Fruit fly (Drosophila melanogaster) whole organism, embryonic: ENCODE results near the gene CG31468.

Experiments used
- Bdp1 ChIP-seq: fragments of 200-800 bp; sonication (Bioruptor generic); optimal IDR thresholded peaks from 3 replicates; lab custom pipeline; 2016; ENCODE audit warnings: missing biosample characterization, missing genetic modification characterization
- Bgb ChIP-seq: fragments of 200-800 bp; sonication (Bioruptor generic); IDR thresholded peaks from 2 replicates; pipeline ENCODE4 v1.3.6; 2022; ENCODE audit warnings: missing biosample characterization, missing genetic modification characterization; ENCODE audit not compliant: partially characterized antibody
- Blimp-1 ChIP-seq: fragments of 200-800 bp; sonication (Bioruptor generic); optimal IDR thresholded peaks from 3 replicates; lab custom pipeline; 2018; ENCODE audit warnings: missing biosample characterization, missing genetic modification characterization, mild to moderate bottlenecking, moderate library complexity, missing genetic modification reagents
- CG10321 ChIP-seq: fragments of 200-800 bp; sonication (Bioruptor generic); IDR thresholded peaks from 2 replicates; pipeline ENCODE4 v1.3.6; 2022; ENCODE audit warnings: missing biosample characterization, missing genetic modification characterization
- CG10565 ChIP-seq: fragments of 200-800 bp; sonication (Bioruptor generic); optimal IDR thresholded peaks from 3 replicates; lab custom pipeline; 2016; ENCODE audit warnings: missing biosample characterization, mild to moderate bottlenecking, missing genetic modification characterization
- CG11085 ChIP-seq: fragments of 200-800 bp; sonication (Bioruptor generic); IDR thresholded peaks from 2 replicates; pipeline ENCODE4 v1.3.6; 2022; ENCODE audit warnings: missing biosample characterization, missing genetic modification characterization
- CG11504 ChIP-seq: fragments of 200-800 bp; sonication (Bioruptor generic); optimal IDR thresholded peaks from 3 replicates; lab custom pipeline; 2019; ENCODE audit warnings: missing biosample characterization, mild to moderate bottlenecking, missing genetic modification characterization, moderate library complexity
- CG12155 ChIP-seq: fragments of 200-800 bp; sonication (Bioruptor generic); optimal IDR thresholded peaks from 3 replicates; lab custom pipeline; 2016; ENCODE audit warnings: missing biosample characterization, missing genetic modification characterization
- CG12659 ChIP-seq: fragments of 200-800 bp; sonication (Bioruptor generic); optimal IDR thresholded peaks from 3 replicates; lab custom pipeline; 2017; ENCODE audit warnings: mild to moderate bottlenecking, missing biosample characterization, missing genetic modification reagents, missing genetic modification characterization
- CG12942 ChIP-seq: fragments of 200-800 bp; sonication (Bioruptor generic); optimal IDR thresholded peaks from 3 replicates; lab custom pipeline; 2016; ENCODE audit warnings: missing biosample characterization, missing genetic modification characterization
- CG14965 ChIP-seq: fragments of 200-800 bp; sonication (Bioruptor generic); optimal IDR thresholded peaks from 2 replicates; lab custom pipeline; 2016; ENCODE audit warnings: missing biosample characterization, missing genetic modification characterization, borderline replicate concordance
- CG17802 ChIP-seq: fragments of 200-800 bp; sonication (Bioruptor generic); optimal IDR thresholded peaks from 2 replicates; lab custom pipeline; 2018; ENCODE audit warnings: missing biosample characterization, mild to moderate bottlenecking, missing genetic modification characterization, moderate library complexity
- CG17912 ChIP-seq: fragments of 200-800 bp; sonication (Bioruptor generic); optimal IDR thresholded peaks from 2 replicates; lab custom pipeline; 2018; ENCODE audit warnings: missing biosample characterization, mild to moderate bottlenecking, missing genetic modification characterization
- CG2116 ChIP-seq: fragments of 200-800 bp; sonication (Bioruptor generic); optimal IDR thresholded peaks from 3 replicates; lab custom pipeline; 2018; ENCODE audit warnings: missing biosample characterization, mild to moderate bottlenecking, missing genetic modification characterization
- CG2120 ChIP-seq: fragments of 200-800 bp; sonication (Bioruptor generic); optimal IDR thresholded peaks from 3 replicates; lab custom pipeline; 2016; ENCODE audit warnings: missing biosample characterization, missing genetic modification characterization
- CG2712 ChIP-seq: fragments of 200-800 bp; optimal IDR thresholded peaks from 3 replicates; lab custom pipeline; 2019; ENCODE audit warnings: missing biosample characterization, mild to moderate bottlenecking, missing genetic modification characterization, moderate library complexity
- CG34224 ChIP-seq: fragments of 200-800 bp; sonication (Bioruptor generic); IDR thresholded peaks from 3 replicates; pipeline ENCODE4 v1.3.6; 2022; ENCODE audit warnings: missing biosample characterization, missing genetic modification characterization; ENCODE audit not compliant: partially characterized antibody
- CG4820 ChIP-seq: fragments of 200-800 bp; sonication (Bioruptor generic); optimal IDR thresholded peaks from 3 replicates; lab custom pipeline; 2016; ENCODE audit warnings: missing biosample characterization, missing genetic modification characterization
- CG6683 ChIP-seq: fragments of 200-800 bp; sonication (Bioruptor generic); optimal IDR thresholded peaks from 2 replicates; lab custom pipeline; 2017; ENCODE audit warnings: missing biosample characterization, mild to moderate bottlenecking, missing genetic modification characterization, missing genetic modification reagents
- CG8924 ChIP-seq: fragments of 200-800 bp; optimal IDR thresholded peaks from 3 replicates; lab custom pipeline; 2019; ENCODE audit warnings: missing biosample characterization, mild to moderate bottlenecking, missing genetic modification characterization, moderate library complexity
- CG9727 ChIP-seq: fragments of 200-800 bp; sonication (Bioruptor generic); optimal IDR thresholded peaks from 3 replicates; lab custom pipeline; 2017; ENCODE audit warnings: missing biosample characterization, mild to moderate bottlenecking, missing genetic modification characterization
- Doc2 ChIP-seq: fragments of 200-800 bp; sonication (Bioruptor generic); IDR thresholded peaks from 2 replicates; pipeline ENCODE4 v1.3.6; 2022; ENCODE audit warnings: missing biosample characterization, missing genetic modification characterization
- HLH3B ChIP-seq: fragments of 200-800 bp; sonication (Bioruptor generic); IDR thresholded peaks from 2 replicates; pipeline ENCODE4 v1.3.6; 2022; ENCODE audit warnings: missing biosample characterization, missing genetic modification characterization
- HLHmδ ChIP-seq: fragments of 200-800 bp; sonication (Bioruptor generic); optimal IDR thresholded peaks from 2 replicates; lab custom pipeline; 2018; ENCODE audit warnings: missing biosample characterization, mild to moderate bottlenecking, missing genetic modification characterization, moderate library complexity
- Hey ChIP-seq: fragments of 200-800 bp; sonication (Bioruptor generic); optimal IDR thresholded peaks from 3 replicates; lab custom pipeline; 2018; ENCODE audit warnings: missing biosample characterization, mild to moderate bottlenecking, missing genetic modification characterization
- MESR4 ChIP-seq: fragments of 200-800 bp; sonication (Bioruptor generic); optimal IDR thresholded peaks from 2 replicates; lab custom pipeline; 2018; ENCODE audit warnings: missing biosample characterization, mild to moderate bottlenecking, missing genetic modification characterization, moderate library complexity
- NK7.1 ChIP-seq: fragments of 200-800 bp; sonication (Bioruptor generic); optimal IDR thresholded peaks from 3 replicates; lab custom pipeline; 2016; ENCODE audit warnings: missing biosample characterization, missing genetic modification characterization
- Sry-δ ChIP-seq: fragments of 200-800 bp; sonication (Bioruptor generic); optimal IDR thresholded peaks from 2 replicates; lab custom pipeline; 2016; ENCODE audit warnings: missing biosample characterization, missing genetic modification characterization
- Stat92E ChIP-seq, 3 experiments: fragments of >200 bp in 2 of 3; fragments of 200-800 bp in 1 of 3; sonication (Bioruptor generic) in 1 of 3; optimal IDR thresholded peaks; 2 replicates each; lab custom pipeline; 2017 to 2019; ENCODE audit warnings: missing biosample characterization in 3 of 3, missing genetic modification characterization in 3 of 3, mild to moderate bottlenecking in 1 of 3, moderate library complexity in 1 of 3
- bigmax ChIP-seq: fragments of 200-800 bp; sonication (Bioruptor generic); optimal IDR thresholded peaks from 2 replicates; lab custom pipeline; 2018; ENCODE audit warnings: missing biosample characterization, mild to moderate bottlenecking, missing genetic modification characterization
- dmrt99B ChIP-seq: fragments of 200-800 bp; sonication (Bioruptor generic); optimal IDR thresholded peaks from 2 replicates; lab custom pipeline; 2018; ENCODE audit warnings: missing biosample characterization, mild to moderate bottlenecking, missing genetic modification characterization, moderate library complexity
- gcm ChIP-seq: fragments of 200-800 bp; sonication (Bioruptor generic); optimal IDR thresholded peaks from 2 replicates; lab custom pipeline; 2019; ENCODE audit warnings: missing biosample characterization, mild to moderate bottlenecking, missing genetic modification characterization, moderate library complexity
- hkb ChIP-seq, 2 experiments: fragments of 200-800 bp in 1 of 2; fragments of >200 bp in 1 of 2; sonication (Bioruptor generic) in 1 of 2; IDR thresholded peaks in 1 of 2; optimal IDR thresholded peaks in 1 of 2; 2 replicates each; pipeline versions ENCODE4 v1.3.6 to Lab custom; 2017 to 2022; ENCODE audit warnings: missing biosample characterization in 1 of 2, missing genetic modification characterization in 1 of 2
- kni ChIP-seq: fragments of 200-800 bp; sonication (Bioruptor generic); optimal IDR thresholded peaks from 3 replicates; lab custom pipeline; 2017; ENCODE audit warnings: mild to moderate bottlenecking, missing biosample characterization, missing genetic modification reagents, missing genetic modification characterization
- lab ChIP-seq: fragments of 200-800 bp; sonication (Bioruptor generic); optimal IDR thresholded peaks from 3 replicates; lab custom pipeline; 2017; ENCODE audit warnings: missing biosample characterization, missing genetic modification characterization, mild to moderate bottlenecking, moderate library complexity, missing genetic modification reagents
- lbe ChIP-seq: fragments of 200-800 bp; sonication (Bioruptor generic); optimal IDR thresholded peaks from 2 replicates; lab custom pipeline; 2016; ENCODE audit warnings: missing biosample characterization, mild to moderate bottlenecking, missing genetic modification characterization
- lov ChIP-seq, 2 experiments: fragments of 200-800 bp in 1 of 2; fragments of >200 bp in 1 of 2; sonication (Bioruptor generic) in 1 of 2; IDR thresholded peaks in 1 of 2; optimal IDR thresholded peaks in 1 of 2; 2 replicates in 1 of 2; 3 replicates in 1 of 2; pipeline versions ENCODE4 v1.3.6 to Lab custom; 2017 to 2022; ENCODE audit warnings: missing biosample characterization in 1 of 2, missing genetic modification characterization in 1 of 2
- mam ChIP-seq: fragments of 200-800 bp; sonication (Bioruptor generic); optimal IDR thresholded peaks from 3 replicates; lab custom pipeline; 2016; ENCODE audit warnings: missing biosample characterization, missing genetic modification characterization
- nau ChIP-seq: fragments of 200-800 bp; sonication (Bioruptor generic); optimal IDR thresholded peaks from 3 replicates; lab custom pipeline; 2017; ENCODE audit warnings: missing biosample characterization, mild to moderate bottlenecking, missing genetic modification characterization, missing genetic modification reagents
- nerfin-1 ChIP-seq: fragments of 200-800 bp; sonication (Bioruptor generic); optimal IDR thresholded peaks from 3 replicates; lab custom pipeline; 2019; ENCODE audit warnings: missing biosample characterization, mild to moderate bottlenecking, missing genetic modification characterization, moderate library complexity
- nmo ChIP-seq: fragments of 200-800 bp; sonication (Bioruptor generic); optimal IDR thresholded peaks from 2 replicates; lab custom pipeline; 2018; ENCODE audit warnings: missing biosample characterization, mild to moderate bottlenecking, missing genetic modification characterization, moderate library complexity
- pita ChIP-seq: fragments of 200-800 bp; sonication (Bioruptor generic); optimal IDR thresholded peaks from 2 replicates; lab custom pipeline; 2017; ENCODE audit warnings: missing biosample characterization, mild to moderate bottlenecking, missing genetic modification characterization
- rib ChIP-seq: fragments of 200-800 bp; sonication (Bioruptor generic); IDR thresholded peaks from 2 replicates; pipeline ENCODE4 v1.3.6; 2022; ENCODE audit warnings: missing biosample characterization, missing genetic modification characterization
- sisA ChIP-seq: fragments of 200-800 bp; sonication (Bioruptor generic); IDR thresholded peaks from 2 replicates; pipeline ENCODE4 v1.3.6; 2022; ENCODE audit warnings: missing biosample characterization, missing genetic modification characterization
- tna ChIP-seq: fragments of 200-800 bp; sonication (Bioruptor generic); IDR thresholded peaks from 2 replicates; pipeline ENCODE4 v1.3.6; 2022; ENCODE audit warnings: missing biosample characterization, missing genetic modification characterization; ENCODE audit not compliant: partially characterized antibody
- twi ChIP-seq: fragments of 200-800 bp; optimal IDR thresholded peaks from 2 replicates; lab custom pipeline; 2019; ENCODE audit warnings: missing biosample characterization, mild to moderate bottlenecking, missing genetic modification characterization, moderate library complexity

Gene CG31468

DNA sequence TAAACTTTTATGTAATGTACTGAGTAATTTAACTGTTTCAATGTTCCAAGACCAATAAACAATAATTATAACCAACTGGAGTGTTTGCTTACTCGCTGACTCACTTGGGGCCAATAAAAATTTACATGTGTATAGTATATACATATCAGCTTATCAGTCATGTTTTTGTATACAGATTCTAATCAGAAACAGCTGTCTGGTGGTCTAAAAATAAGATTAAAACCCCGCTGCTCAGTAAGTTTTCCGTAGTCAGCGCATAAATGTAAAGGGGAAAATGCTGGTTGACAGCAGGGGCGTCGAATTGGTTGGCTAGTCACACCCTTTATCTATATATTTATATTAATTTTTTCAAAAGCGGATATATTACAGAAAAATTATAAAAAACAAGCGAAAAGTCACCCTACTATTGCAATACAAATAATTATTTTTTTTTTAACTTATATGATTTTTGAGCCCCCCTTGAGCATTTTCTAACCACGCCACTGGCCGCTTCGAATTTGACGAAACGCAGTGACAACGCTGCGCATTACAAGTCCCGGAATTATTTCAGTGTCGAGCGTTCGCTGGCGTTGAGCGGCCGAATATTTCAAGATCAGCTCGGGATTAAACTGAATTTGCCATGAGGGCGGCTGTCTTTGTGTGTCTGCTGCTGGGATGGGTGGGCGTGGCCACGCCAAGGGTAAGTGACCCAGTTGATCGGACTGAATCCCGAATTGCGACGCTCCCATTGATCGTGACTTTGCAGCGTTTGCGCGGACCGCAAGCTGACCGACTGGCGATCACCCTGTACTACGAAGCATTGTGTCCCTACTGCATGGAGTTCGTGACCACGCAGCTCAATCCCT lies 21.6 kb downstream of the CG31468 start, which contains the start of gene GILT2 (continued):
- TF ChIP-seq CG2116 (peak; percentile 52), CG11085 (GFP tag; lab: Robert Waterston, UW) (peak; percentile 72), CG12155 (GFP tag; lab: Kevin White, UChicago) (peak; percentile 78), CG10565 (peak; percentile 37), CG17912 (GFP tag; lab: Kevin White, UChicago) (peak; percentile 53), sisA (GFP tag; lab: Robert Waterston, UW) (peak; percentile 90), MESR4 (GFP tag; lab: Kevin White, UChicago) (peak; percentile 12), lov (optimal IDR thresholded peaks at IDR 0.05; lab: Kevin White, UChicago) (no peak), lov (GFP tag; IDR thresholded peaks at IDR 0.05; lab: Robert Waterston, UW) (peak; percentile 89), kni (GFP tag; lab: Kevin White, UChicago) (peak; percentile 53), CG2712 (tag; lab: Kevin White, UChicago) (peak; percentile 93), Stat92E (GFP tag; optimal IDR thresholded peaks at IDR 0.05; lab: Kevin White, UChicago) (peak in 1 of 3 experiments; percentile 78), HLHmδ (GFP tag; lab: Kevin White, UChicago) (no peak), hkb (optimal IDR thresholded peaks at IDR 0.05; lab: Kevin White, UChicago) (no peak), hkb (GFP tag; IDR thresholded peaks at IDR 0.05; lab: Robert Waterston, UW) (peak; percentile 95), CG12942 (peak; percentile 85), CG17802 (peak; percentile 49), lbe (peak; percentile 89), Bgb (no peak), HLH3B (GFP tag; lab: Robert Waterston, UW) (peak; percentile 91), CG10321 (peak; percentile 62; the same call in 1 of the 2 replicates), nau (no peak), CG9727 (GFP tag; lab: Kevin White, UChicago) (peak; percentile 94), CG34224 (GFP tag; lab: Robert Waterston, UW) (no peak), CG6683 (GFP tag; lab: Kevin White, UChicago) (peak; percentile 88), CG11504 (tag; lab: Kevin White, UChicago) (peak; percentile 94), CG12659 (GFP tag; lab: Kevin White, UChicago) (peak; percentile 94), CG8924 (tag; lab: Kevin White, UChicago) (peak; percentile 92), CG14965 (no peak), bigmax (no peak), nmo (GFP tag; lab: Kevin White, UChicago) (peak; percentile 95), Blimp-1 (GFP tag; lab: Kevin White, UChicago) (peak; percentile 94), CG2120 (GFP tag; lab: Kevin White, UChicago) (peak; percentile 89), dmrt99B (peak; percentile 96), nerfin-1 (tag; lab: Kevin White, UChicago) (peak; percentile 90), twi (tag; lab: Kevin White, UChicago) (peak; percentile 76), CG4820 (GFP tag; lab: Kevin White, UChicago) (peak; percentile 92), mam (GFP tag; lab: Kevin White, UChicago) (peak; percentile 75), rib (peak; percentile 81), NK7.1 (peak; percentile 18), Hey (tag; lab: Kevin White, UChicago) (no peak), Bdp1 (GFP tag; lab: Kevin White, UChicago) (peak; percentile 49), gcm (GFP tag; lab: Kevin White, UChicago) (peak; percentile 96), pita (GFP tag; lab: Kevin White, UChicago) (no peak), Sry-δ (GFP tag; lab: Kevin White, UChicago) (peak; percentile 11), tna (GFP tag; lab: Robert Waterston, UW) (no peak), lab (peak; percentile 97), Doc2 (GFP tag; lab: Robert Waterston, UW) (no peak)
